Fruit fly (Drosophila melanogaster) whole organism, adult: ENCODE measurements around the gene Swip-1.

Experiments used
- CG11617 ChIP-seq: fragments of 200-800 bp; sonication (Bioruptor generic); optimal IDR thresholded peaks from 2 replicates; lab custom pipeline; 2017; ENCODE audit warnings: mild to moderate bottlenecking, missing biosample characterization, missing genetic modification reagents, missing genetic modification characterization
- CG12768 ChIP-seq: fragments of 200-800 bp; sonication (Bioruptor generic); optimal IDR thresholded peaks from 2 replicates; lab custom pipeline; 2017; ENCODE audit warnings: missing biosample characterization, missing genetic modification characterization, mild to moderate bottlenecking, moderate library complexity, missing genetic modification reagents
- CG1620 ChIP-seq: fragments of 200-800 bp; sonication (Bioruptor generic); optimal IDR thresholded peaks from 2 replicates; lab custom pipeline; 2016; ENCODE audit warnings: missing biosample characterization, missing genetic modification characterization
- CG5204 ChIP-seq: fragments of 200-800 bp; sonication (Bioruptor generic); optimal IDR thresholded peaks from 2 replicates; lab custom pipeline; 2016; ENCODE audit warnings: missing biosample characterization, missing genetic modification characterization
- CG7045 ChIP-seq: fragments of 200-800 bp; sonication (Bioruptor generic); optimal IDR thresholded peaks from 2 replicates; lab custom pipeline; 2017; ENCODE audit warnings: missing biosample characterization, mild to moderate bottlenecking, missing genetic modification characterization
- CG7101 ChIP-seq: fragments of 200-800 bp; sonication (Bioruptor generic); optimal IDR thresholded peaks from 2 replicates; lab custom pipeline; 2018; ENCODE audit warnings: missing biosample characterization, mild to moderate bottlenecking, missing genetic modification characterization, moderate library complexity
- Crg-1 ChIP-seq: fragments of 200-800 bp; sonication (Bioruptor generic); optimal IDR thresholded peaks from 2 replicates; lab custom pipeline; 2016; ENCODE audit warnings: missing biosample characterization, missing genetic modification characterization
- Mnt ChIP-seq: fragments of 200-800 bp; sonication (Bioruptor generic); optimal IDR thresholded peaks from 2 replicates; lab custom pipeline; 2016; ENCODE audit warnings: missing biosample characterization, mild to moderate bottlenecking, missing genetic modification characterization
- bab1 ChIP-seq: fragments of 200-800 bp; sonication (Bioruptor generic); optimal IDR thresholded peaks from 3 replicates; lab custom pipeline; 2019; ENCODE audit warnings: missing biosample characterization, mild to moderate bottlenecking, missing genetic modification characterization, moderate library complexity
- cic ChIP-seq: fragments of 200-800 bp; sonication (Bioruptor generic); optimal IDR thresholded peaks from 2 replicates; lab custom pipeline; 2017; ENCODE audit warnings: missing biosample characterization, mild to moderate bottlenecking, missing genetic modification characterization, moderate library complexity
- cnc ChIP-seq, 2 experiments: fragments of >200 bp; optimal IDR thresholded peaks; 2 replicates each; lab custom pipeline; 2017
- kay ChIP-seq: fragments of 200-800 bp; sonication (Bioruptor generic); peaks from one replicate; lab custom pipeline; 2016; ENCODE audit warnings: missing biosample characterization, missing genetic modification characterization, borderline replicate concordance
- ovo ChIP-seq: fragments of 200-800 bp; sonication (Bioruptor generic); optimal IDR thresholded peaks from 2 replicates; lab custom pipeline; 2016; ENCODE audit warnings: missing biosample characterization, missing genetic modification characterization
- tj ChIP-seq: fragments of 200-800 bp; sonication (Bioruptor generic); optimal IDR thresholded peaks from 3 replicates; lab custom pipeline; 2017; ENCODE audit warnings: missing biosample characterization, mild to moderate bottlenecking, missing genetic modification characterization, moderate library complexity

DNA sequence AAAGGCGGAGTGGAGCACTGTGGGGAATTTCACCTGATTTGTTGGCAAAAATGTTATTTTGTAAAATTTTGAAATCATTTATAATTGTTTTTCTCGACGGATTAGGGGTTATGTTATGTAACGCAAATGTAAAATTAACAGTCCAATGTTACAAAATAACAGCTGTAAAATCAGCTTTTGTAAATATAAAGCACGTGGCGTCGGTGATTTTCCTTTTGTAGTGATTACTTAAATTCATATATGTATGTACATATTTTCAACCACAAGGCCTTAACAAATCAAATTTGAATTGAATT lies 35.1 kb upstream of the Swip-1 start, which contains the start of gene CG15172:
- no peak for TF ChIP-seq ovo (GFP tag; lab: Kevin White, UChicago)
- no peak for TF ChIP-seq cic
- no peak for TF ChIP-seq CG5204 (GFP tag; lab: Kevin White, UChicago)
- no peak for TF ChIP-seq bab1 (GFP tag; lab: Kevin White, UChicago)
- no peak for TF ChIP-seq kay (GFP tag; lab: Kevin White, UChicago)
- TF ChIP-seq cnc (optimal IDR thresholded peaks at IDR 0.05; lab: Kevin White, UChicago) = no peak
- TF ChIP-seq CG7045 (GFP tag; lab: Kevin White, UChicago) = no peak
- TF ChIP-seq CG11617 (GFP tag; lab: Kevin White, UChicago) = no peak
- TF ChIP-seq CG7101 (tag; lab: Kevin White, UChicago) = no peak
- no peak for TF ChIP-seq CG12768 (GFP tag; lab: Kevin White, UChicago)
- no peak for TF ChIP-seq CG1620 (GFP tag; lab: Kevin White, UChicago)
- TF ChIP-seq tj (GFP tag; lab: Kevin White, UChicago) = no peak
- no peak for TF ChIP-seq Crg-1 (GFP tag; lab: Kevin White, UChicago)
- TF ChIP-seq Mnt (GFP tag; lab: Kevin White, UChicago) = no peak
